Worm (Caenorhabditis elegans): Measurements from ENCODE around the gene K11E4.1.

DNA sequence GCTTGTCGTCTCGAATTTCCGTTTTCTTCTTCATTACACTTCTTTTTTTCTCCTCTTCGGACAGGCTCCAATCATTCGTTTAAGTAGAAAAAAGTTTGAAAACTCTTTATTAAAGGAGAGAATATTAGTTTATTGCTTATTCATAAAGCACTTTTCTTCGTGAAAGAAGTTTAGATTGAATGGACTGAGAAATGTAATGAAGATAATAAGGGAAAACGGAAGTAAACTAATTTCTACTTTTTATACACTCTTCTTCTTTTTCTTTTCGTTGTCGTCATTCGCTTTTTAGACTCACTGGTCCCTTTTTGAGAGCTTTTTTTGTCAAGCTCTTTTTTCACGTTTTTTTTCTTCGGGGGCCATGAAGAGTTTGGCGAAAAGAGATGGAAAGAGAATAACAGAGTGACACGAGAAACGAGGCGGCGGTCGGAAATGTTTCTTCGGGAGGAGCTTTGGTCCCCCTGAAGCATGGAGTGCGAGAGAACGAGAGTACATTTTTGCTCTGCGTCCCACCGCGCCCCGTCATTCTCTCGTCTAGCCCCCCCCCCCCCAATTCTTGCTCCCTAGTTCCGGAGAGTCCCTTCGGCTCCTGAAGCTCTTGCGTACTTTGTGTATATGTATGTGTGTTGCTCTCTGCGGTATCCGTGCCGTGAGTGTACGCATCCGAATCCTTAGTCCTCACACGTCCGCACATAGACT is 25.3 kb downstream of the K11E4.1 start:
- TF ChIP-seq ama-1 (optimal IDR thresholded peaks at IDR 0.05): no peak
- no peak for TF ChIP-seq pes-1 (GFP tag; IDR thresholded peaks at IDR 0.05)

Data from whole organism, early embryonic.